Worm (Caenorhabditis elegans): ENCODE results near the gene ZK262.4.

- TF ChIP-seq nhr-237 (tag; optimal IDR thresholded peaks at IDR 0.05) (no peak), ZK546.5 (tag; optimal IDR thresholded peaks at IDR 0.05) (no peak), nhr-77 (tag; optimal IDR thresholded peaks at IDR 0.05) (no peak), aly-2 (tag; optimal IDR thresholded peaks at IDR 0.05) (no peak), pqm-1 (tag; optimal IDR thresholded peaks at IDR 0.05) (no peak), snpc-4 (tag; optimal IDR thresholded peaks at IDR 0.05) (no peak), fos-1 (tag; optimal IDR thresholded peaks at IDR 0.05) (no peak), nhr-28 (tag; optimal IDR thresholded peaks at IDR 0.05) (no peak), ztf-11 (tag; optimal IDR thresholded peaks at IDR 0.05) (no peak), mdl-1 (tag; optimal IDR thresholded peaks at IDR 0.05) (no peak), fkh-10 (GFP tag; optimal IDR thresholded peaks at IDR 0.05) (no peak)
Measured at ce11 chrV:18412887-18413286, 11.5 kb downstream of the ZK262.4 start, which contains the start of gene ZK262.2.
